Worm (Caenorhabditis elegans): Measurements from ENCODE around the gene F13A2.9.

F13A2.9 gene

DNA sequence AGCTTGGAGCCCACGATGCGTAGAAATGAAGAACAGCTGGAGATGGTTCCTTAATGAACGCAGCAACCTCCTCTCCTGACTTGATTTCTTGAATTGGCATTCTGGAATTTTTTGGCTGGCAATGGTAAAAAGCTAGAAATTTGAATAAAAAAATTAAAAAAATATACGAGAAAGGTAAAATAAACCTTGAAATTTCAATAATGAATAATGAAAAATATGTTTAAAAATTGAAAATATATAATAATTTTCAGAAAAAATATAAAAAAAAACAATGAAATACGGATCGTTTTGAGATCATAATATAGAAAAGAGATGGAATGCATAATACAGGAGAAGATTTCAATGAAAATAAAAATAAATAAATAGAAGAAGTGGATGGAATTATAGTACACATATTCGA lies 46.1 kb downstream of the F13A2.9 start, which contains the start of gene glrx-3:
Gene glrx-3, minus strand, starts transcription at position 101 of the 400 bp plus-strand sequence.
- TF ChIP-seq lin-38 (GFP tag; IDR thresholded peaks at IDR 0.05) (peak; percentile 37; the same call in 1 of the 2 replicates), madf-9 (GFP tag; conservative IDR thresholded peaks at IDR 0.05) (no peak)

DNA sequence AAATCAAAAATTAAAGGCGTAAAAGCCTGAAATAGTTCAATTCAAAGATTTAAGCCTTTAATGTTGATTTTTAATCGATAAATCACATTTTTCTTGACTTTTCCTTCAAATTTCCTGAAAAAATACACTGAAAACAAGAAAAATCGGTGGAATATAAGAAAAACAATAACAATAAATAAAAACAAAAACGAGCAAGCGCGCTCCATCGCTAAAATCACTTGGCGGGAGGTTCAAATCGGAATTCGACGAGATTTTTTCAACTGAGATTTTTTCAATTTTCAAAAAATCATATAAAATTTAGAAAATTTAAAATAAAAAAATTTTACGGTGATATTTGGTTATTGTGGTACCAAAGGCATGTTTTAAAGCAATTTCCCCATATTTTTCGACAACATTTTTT lies 47.8 kb downstream of the F13A2.9 start:
- TF ChIP-seq nhr-48 (tag; optimal IDR thresholded peaks at IDR 0.05) (no peak), mdl-1 (tag; optimal IDR thresholded peaks at IDR 0.05) (no peak), ceh-20 (GFP tag; IDR thresholded peaks at IDR 0.05) (no peak), mes-2 (tag; optimal IDR thresholded peaks at IDR 0.05; ENCODE audit: poor library complexity, severe bottlenecking) (no peak), lin-29 (GFP tag; IDR thresholded peaks at IDR 0.05) (no peak), T20F7.1 (GFP tag; optimal IDR thresholded peaks at IDR 0.05) (no peak), arid-1 (GFP tag; conservative IDR thresholded peaks at IDR 0.05) (no peak), lin-38 (GFP tag; IDR thresholded peaks at IDR 0.05) (peak; percentile 43), attf-4 (tag; optimal IDR thresholded peaks at IDR 0.05) (no peak), ceh-44 (GFP tag; IDR thresholded peaks at IDR 0.05) (no peak), dpl-1 (GFP tag; optimal IDR thresholded peaks at IDR 0.05) (peak; percentile 50), hmg-1.1 (GFP tag; IDR thresholded peaks at IDR 0.05) (no peak), set-16 (GFP tag; IDR thresholded peaks at IDR 0.05) (no peak), zfp-3 (GFP tag; conservative IDR thresholded peaks at IDR 0.05) (no peak), snpc-4 (tag; optimal IDR thresholded peaks at IDR 0.05) (no peak)
